Fruit fly (Drosophila melanogaster) whole organism, prepupa: ENCODE data around the gene Gmd.

Experiments
- Blimp-1 ChIP-seq: fragments of 200-800 bp; sonication (Bioruptor generic); optimal IDR thresholded peaks from 3 replicates; lab custom pipeline; 2017; ENCODE audit warnings: missing biosample characterization, missing genetic modification characterization, mild to moderate bottlenecking, moderate library complexity, missing genetic modification reagents
- CG10631 ChIP-seq: fragments of 200-800 bp; sonication (Bioruptor generic); optimal IDR thresholded peaks from 2 replicates; lab custom pipeline; 2016; ENCODE audit warnings: missing biosample characterization, missing genetic modification characterization
- CG10669 ChIP-seq: fragments of 200-800 bp; sonication (Bioruptor generic); optimal IDR thresholded peaks from 3 replicates; lab custom pipeline; 2018; ENCODE audit warnings: missing biosample characterization, mild to moderate bottlenecking, missing genetic modification characterization, moderate library complexity
- CG11294 ChIP-seq: fragments of 200-800 bp; sonication (Bioruptor generic); IDR thresholded peaks from 2 replicates; pipeline ENCODE4 v1.3.6; 2022; ENCODE audit warnings: missing biosample characterization, missing genetic modification characterization
- CG11762 ChIP-seq: fragments of 200-800 bp; sonication (Bioruptor generic); optimal IDR thresholded peaks from 3 replicates; lab custom pipeline; 2016; ENCODE audit warnings: missing biosample characterization, missing genetic modification characterization; ENCODE audit not compliant: insufficient read depth
- CG15336 ChIP-seq: fragments of 200-800 bp; sonication (Bioruptor generic); IDR thresholded peaks from 2 replicates; pipeline ENCODE4 v1.3.6; 2022; ENCODE audit warnings: missing biosample characterization, missing genetic modification characterization
- CG1621 ChIP-seq: fragments of 200-800 bp; sonication (Bioruptor generic); optimal IDR thresholded peaks from 3 replicates; lab custom pipeline; 2018; ENCODE audit warnings: missing biosample characterization, mild to moderate bottlenecking, missing genetic modification characterization
- CG16779 ChIP-seq: fragments of 200-800 bp; sonication (Bioruptor generic); optimal IDR thresholded peaks from 3 replicates; lab custom pipeline; 2017; ENCODE audit warnings: missing biosample characterization, mild to moderate bottlenecking, missing genetic modification characterization
- CG31627 ChIP-seq: fragments of 200-800 bp; sonication (Bioruptor generic); optimal IDR thresholded peaks from 3 replicates; lab custom pipeline; 2016; ENCODE audit warnings: missing biosample characterization, missing genetic modification characterization
- CG32006 ChIP-seq: fragments of 200-800 bp; sonication (Bioruptor generic); optimal IDR thresholded peaks from 3 replicates; lab custom pipeline; 2017; ENCODE audit warnings: missing biosample characterization, mild to moderate bottlenecking, missing genetic modification characterization
- CG3919 ChIP-seq: fragments of 200-800 bp; sonication (Bioruptor generic); optimal IDR thresholded peaks from 3 replicates; lab custom pipeline; 2016; ENCODE audit warnings: missing biosample characterization, missing genetic modification characterization
- CG4318 ChIP-seq: fragments of 200-800 bp; sonication (Bioruptor generic); optimal IDR thresholded peaks from 3 replicates; lab custom pipeline; 2017; ENCODE audit warnings: missing biosample characterization, mild to moderate bottlenecking, missing genetic modification characterization
- CG6163 ChIP-seq: fragments of 200-800 bp; sonication (Bioruptor generic); IDR thresholded peaks from 3 replicates; pipeline ENCODE4 v1.3.6; 2022; ENCODE audit warnings: missing biosample characterization, missing genetic modification characterization
- CG6276 ChIP-seq: fragments of 200-800 bp; sonication (Bioruptor generic); optimal IDR thresholded peaks from 2 replicates; lab custom pipeline; 2017; ENCODE audit warnings: missing biosample characterization, mild to moderate bottlenecking, missing genetic modification characterization
- CG6808 ChIP-seq: fragments of 200-800 bp; sonication (Bioruptor generic); optimal IDR thresholded peaks from 3 replicates; lab custom pipeline; 2017; ENCODE audit warnings: missing biosample characterization, missing genetic modification characterization, mild to moderate bottlenecking, moderate library complexity, missing genetic modification reagents
- CG6854 ChIP-seq: fragments of 200-800 bp; sonication (Bioruptor generic); optimal IDR thresholded peaks from 2 replicates; lab custom pipeline; 2017; ENCODE audit warnings: missing biosample characterization, mild to moderate bottlenecking, missing genetic modification characterization
- CG7368 ChIP-seq: fragments of 200-800 bp; sonication (Bioruptor generic); optimal IDR thresholded peaks from 3 replicates; lab custom pipeline; 2016; ENCODE audit warnings: missing biosample characterization, missing genetic modification characterization
- Eip75B ChIP-seq: fragments of 200-800 bp; sonication (Bioruptor generic); optimal IDR thresholded peaks from 3 replicates; lab custom pipeline; 2016; ENCODE audit warnings: missing biosample characterization, missing genetic modification characterization
- Eip93F ChIP-seq: fragments of 200-800 bp; sonication (Bioruptor generic); optimal IDR thresholded peaks from 2 replicates; lab custom pipeline; 2016; ENCODE audit warnings: missing biosample characterization, mild to moderate bottlenecking, missing genetic modification characterization
- Ets21C ChIP-seq: fragments of 200-800 bp; sonication (Bioruptor generic); optimal IDR thresholded peaks from 3 replicates; lab custom pipeline; 2016; ENCODE audit warnings: missing biosample characterization, missing genetic modification characterization
- Ets96B ChIP-seq: fragments of 200-800 bp; optimal IDR thresholded peaks from 2 replicates; lab custom pipeline; 2019; ENCODE audit warnings: missing biosample characterization, mild to moderate bottlenecking, missing genetic modification characterization, moderate library complexity
- Lpt ChIP-seq: fragments of 200-800 bp; sonication (Bioruptor generic); optimal IDR thresholded peaks from 3 replicates; lab custom pipeline; 2016; ENCODE audit warnings: missing biosample characterization, missing genetic modification characterization
- Met ChIP-seq: fragments of 200-800 bp; sonication (Bioruptor generic); optimal IDR thresholded peaks from 3 replicates; lab custom pipeline; 2016; ENCODE audit warnings: missing biosample characterization, missing genetic modification characterization
- Smox ChIP-seq: fragments of 200-800 bp; sonication (Bioruptor generic); optimal IDR thresholded peaks from 3 replicates; lab custom pipeline; 2016; ENCODE audit warnings: missing biosample characterization, missing genetic modification characterization
- Sox102F ChIP-seq: fragments of 200-800 bp; sonication (Bioruptor generic); optimal IDR thresholded peaks from 2 replicates; lab custom pipeline; 2016; ENCODE audit warnings: missing biosample characterization, mild to moderate bottlenecking, missing genetic modification characterization
- Sox14 ChIP-seq: fragments of 200-800 bp; sonication (Bioruptor generic); optimal IDR thresholded peaks from 3 replicates; lab custom pipeline; 2016; ENCODE audit warnings: missing biosample characterization, missing genetic modification characterization
- achi ChIP-seq: fragments of 200-800 bp; sonication (Bioruptor generic); optimal IDR thresholded peaks from 3 replicates; lab custom pipeline; 2016; ENCODE audit warnings: missing biosample characterization, missing genetic modification characterization
- acj6 ChIP-seq: fragments of 200-800 bp; sonication (Bioruptor generic); optimal IDR thresholded peaks from 3 replicates; lab custom pipeline; 2016; ENCODE audit warnings: missing biosample characterization, missing genetic modification characterization
- cyc ChIP-seq: fragments of 200-800 bp; sonication (Bioruptor generic); optimal IDR thresholded peaks from 3 replicates; lab custom pipeline; 2016; ENCODE audit warnings: missing biosample characterization, missing genetic modification characterization
- dac ChIP-seq: fragments of 200-800 bp; sonication (Bioruptor generic); optimal IDR thresholded peaks from 2 replicates; lab custom pipeline; 2017; ENCODE audit warnings: missing biosample characterization, mild to moderate bottlenecking, missing genetic modification characterization
- dsx ChIP-seq: fragments of 200-800 bp; optimal IDR thresholded peaks from 3 replicates; lab custom pipeline; 2019; ENCODE audit warnings: missing biosample characterization, mild to moderate bottlenecking, missing genetic modification characterization, moderate library complexity; ENCODE audit not compliant: poor library complexity, severe bottlenecking
- eg ChIP-seq: fragments of 200-800 bp; sonication (Bioruptor generic); IDR thresholded peaks from 3 replicates; pipeline ENCODE4 v1.3.6; 2022; ENCODE audit warnings: missing biosample characterization, missing genetic modification characterization
- esn ChIP-seq: fragments of 200-800 bp; sonication (Bioruptor generic); optimal IDR thresholded peaks from 2 replicates; lab custom pipeline; 2016; ENCODE audit warnings: missing biosample characterization, mild to moderate bottlenecking, missing genetic modification characterization, moderate library complexity
- fd59A ChIP-seq: fragments of 200-800 bp; sonication (Bioruptor generic); optimal IDR thresholded peaks from 2 replicates; lab custom pipeline; 2017; ENCODE audit warnings: missing biosample characterization, mild to moderate bottlenecking, missing genetic modification characterization, missing genetic modification reagents
- fd85E ChIP-seq: fragments of 200-800 bp; sonication (Bioruptor generic); optimal IDR thresholded peaks from 3 replicates; lab custom pipeline; 2016; ENCODE audit warnings: missing biosample characterization, missing genetic modification characterization
- fkh ChIP-seq: fragments of 200-800 bp; sonication (Bioruptor generic); optimal IDR thresholded peaks from 3 replicates; lab custom pipeline; 2017; ENCODE audit warnings: missing biosample characterization, mild to moderate bottlenecking, missing genetic modification characterization, moderate library complexity
- pdm3 ChIP-seq: fragments of 200-800 bp; sonication (Bioruptor generic); optimal IDR thresholded peaks from 3 replicates; lab custom pipeline; 2016; ENCODE audit warnings: missing biosample characterization, missing genetic modification characterization
- salr ChIP-seq, 2 experiments: fragments of 200-800 bp; sonication (Bioruptor generic); optimal IDR thresholded peaks; 3 replicates each; lab custom pipeline; 2016 to 2018; ENCODE audit warnings: missing biosample characterization in 2 of 2, missing genetic modification characterization in 2 of 2, mild to moderate bottlenecking in 1 of 2
- spab ChIP-seq: fragments of 200-800 bp; sonication (Bioruptor generic); optimal IDR thresholded peaks from 2 replicates; lab custom pipeline; 2017; ENCODE audit warnings: missing biosample characterization, mild to moderate bottlenecking, missing genetic modification characterization, missing genetic modification reagents
- ss ChIP-seq, 2 experiments: fragments of 200-800 bp; sonication (Bioruptor generic); optimal IDR thresholded peaks; 2 replicates in 1 of 2; 3 replicates in 1 of 2; lab custom pipeline; 2017 to 2018; ENCODE audit warnings: mild to moderate bottlenecking in 2 of 2, missing biosample characterization in 2 of 2, missing genetic modification characterization in 2 of 2, moderate library complexity in 1 of 2
- svp ChIP-seq: fragments of 200-800 bp; sonication (Bioruptor generic); peaks from one replicate; lab custom pipeline; 2016; ENCODE audit warnings: missing biosample characterization, missing genetic modification characterization
- vri ChIP-seq: fragments of 200-800 bp; sonication (Bioruptor generic); optimal IDR thresholded peaks from 3 replicates; lab custom pipeline; 2016; ENCODE audit warnings: missing biosample characterization, mild to moderate bottlenecking, missing genetic modification characterization

Gmd gene

dm6 chr2L:5004677-5005463 lies 28.0 kb upstream of the Gmd start (continued):
- TF ChIP-seq CG6808 (GFP tag; lab: Kevin White, UChicago), result peak; percentile 82
- TF ChIP-seq CG10669 (GFP tag; lab: Kevin White, UChicago), result peak; percentile 89
- TF ChIP-seq Eip75B (GFP tag; lab: Kevin White, UChicago), result peak; percentile 88
- peak; percentile 94 for TF ChIP-seq svp (GFP tag; lab: Kevin White, UChicago)
- peak; percentile 90 for TF ChIP-seq Ets96B (tag; lab: Kevin White, UChicago)
- TF ChIP-seq CG6276, result peak; percentile 74
- peak; percentile 85 to 87 for TF ChIP-seq ss (GFP tag; optimal IDR thresholded peaks at IDR 0.05; lab: Kevin White, UChicago)
- TF ChIP-seq Ets21C (GFP tag; lab: Kevin White, UChicago), result peak; percentile 82
- TF ChIP-seq CG4318 (GFP tag; lab: Kevin White, UChicago), result no peak
- peak; percentile 88 for TF ChIP-seq CG15336 (GFP tag; lab: Robert Waterston, UW)
- peak; percentile 90 for TF ChIP-seq CG31627 (GFP tag; lab: Kevin White, UChicago)
- TF ChIP-seq Eip93F, result peak; percentile 72
- peak; percentile 89 for TF ChIP-seq eg (GFP tag; lab: Robert Waterston, UW)

dm6 chr2L:5003670-5004453 lies 27.0 kb upstream of the Gmd start:
- TF ChIP-seq CG6163 (GFP tag; lab: Robert Waterston, UW) (0 out of 3 replicates have a peak, but pooled peaks have one; percentile 8), CG10669 (GFP tag; lab: Kevin White, UChicago) (no peak), dac (no peak), Sox102F (GFP tag; lab: Kevin White, UChicago) (no peak), ss (GFP tag; optimal IDR thresholded peaks at IDR 0.05; lab: Kevin White, UChicago) (no peak), cyc (no peak)

dm6 chr2L:5002711-5003402 lies 26.0 kb upstream of the Gmd start:
- TF ChIP-seq fd85E (no peak), dsx (GFP tag; lab: Kevin White, UChicago) (no peak), CG10631 (GFP tag; lab: Kevin White, UChicago) (peak; percentile 15), CG1621 (tag; lab: Kevin White, UChicago) (no peak), salr (GFP tag; optimal IDR thresholded peaks at IDR 0.05; lab: Kevin White, UChicago) (no peak), Blimp-1 (GFP tag; lab: Kevin White, UChicago) (no peak), Smox (no peak), Sox102F (GFP tag; lab: Kevin White, UChicago) (no peak), fd59A (GFP tag; lab: Kevin White, UChicago) (no peak), fkh (no peak), CG6276 (peak; percentile 63), CG11762 (GFP tag; lab: Kevin White, UChicago) (no peak), CG4318 (GFP tag; lab: Kevin White, UChicago) (peak; percentile 67), acj6 (GFP tag; lab: Kevin White, UChicago) (peak; percentile 29), svp (GFP tag; lab: Kevin White, UChicago) (peak; percentile 84), Sox14 (GFP tag; lab: Kevin White, UChicago) (peak; percentile 39), dac (peak; percentile 45), Met (GFP tag; lab: Kevin White, UChicago) (peak; percentile 17), CG11294 (GFP tag; lab: Robert Waterston, UW) (peak; percentile 49; the same call in 1 of the 2 replicates), CG3919 (GFP tag; lab: Kevin White, UChicago) (peak; percentile 34), Lpt (GFP tag; lab: Kevin White, UChicago) (peak; percentile 43), spab (GFP tag; lab: Kevin White, UChicago) (no peak), CG6854 (no peak), CG16779 (tag; lab: Kevin White, UChicago) (no peak), CG7368 (GFP tag; lab: Kevin White, UChicago) (no peak), CG32006 (GFP tag; lab: Kevin White, UChicago) (peak; percentile 81), esn (GFP tag; lab: Kevin White, UChicago) (peak; percentile 41), vri (GFP tag; lab: Kevin White, UChicago) (peak; percentile 45), Ets21C (GFP tag; lab: Kevin White, UChicago) (no peak), achi (GFP tag; lab: Kevin White, UChicago) (peak; percentile 37), pdm3 (GFP tag; lab: Kevin White, UChicago) (peak; percentile 47)
